Worm (Caenorhabditis elegans) whole organism, L3 larva: ENCODE results near the gene tatn-1.
A peak's percentile ranks its signal among the peaks of the same experiment; 100 is the strongest.

Experiments
- ZK546.5 ChIP-seq: sonication (generic microtip); optimal IDR thresholded peaks from 2 replicates; lab custom pipeline; 2017; ENCODE audit warnings: missing biosample characterization, missing genetic modification characterization
- aly-2 ChIP-seq: fragments of 150-350 bp; optimal IDR thresholded peaks from 2 replicates; lab custom pipeline; 2014; ENCODE audit warnings: missing biosample characterization, missing genetic modification characterization
- ama-1 ChIP-seq: fragments of 150-350 bp; optimal IDR thresholded peaks from 2 replicates; lab custom pipeline; 2018
- ceh-16 ChIP-seq: sonication (generic microtip); optimal IDR thresholded peaks from 2 replicates; lab custom pipeline; 2017; ENCODE audit warnings: missing biosample characterization, missing genetic modification characterization
- ceh-28 ChIP-seq: fragments of 150-350 bp; optimal IDR thresholded peaks from 2 replicates; lab custom pipeline; 2014; ENCODE audit warnings: missing biosample characterization, missing genetic modification reagents, missing genetic modification characterization
- ceh-82 ChIP-seq: fragments of 150-350 bp; optimal IDR thresholded peaks from 2 replicates; lab custom pipeline; 2014; ENCODE audit warnings: missing biosample characterization, missing genetic modification characterization
- ceh-9 ChIP-seq: sonication (generic microtip); optimal IDR thresholded peaks from 2 replicates; lab custom pipeline; 2018; ENCODE audit warnings: missing biosample characterization, missing genetic modification characterization
- daf-12 ChIP-seq: fragments of 150-350 bp; optimal IDR thresholded peaks from 2 replicates; lab custom pipeline; 2014; ENCODE audit warnings: missing biosample characterization, missing genetic modification reagents, missing genetic modification characterization
- egl-27 ChIP-seq: sonication (generic microtip); optimal IDR thresholded peaks from 4 replicates; lab custom pipeline; 2017; ENCODE audit warnings: missing biosample characterization, missing genetic modification reagents, missing genetic modification characterization
- egl-5 ChIP-seq: fragments of 150-350 bp; optimal IDR thresholded peaks from 2 replicates; lab custom pipeline; 2017; ENCODE audit warnings: missing biosample characterization, missing genetic modification reagents, missing genetic modification characterization, inconsistent platforms
- elt-1 ChIP-seq: fragments of 150-350 bp; optimal IDR thresholded peaks from 2 replicates; lab custom pipeline; 2014; ENCODE audit warnings: missing biosample characterization, missing genetic modification characterization
- elt-2 ChIP-seq: sonication (generic microtip); optimal IDR thresholded peaks from 2 replicates; lab custom pipeline; 2016; ENCODE audit warnings: missing genetic modification reagents, mild to moderate bottlenecking, missing genetic modification characterization, missing compliant biosample characterization
- eor-1 ChIP-seq, 2 experiments: fragments of 150-350 bp; optimal IDR thresholded peaks; 2 replicates each; lab custom pipeline; 2014 to 2018; ENCODE audit warnings: missing biosample characterization in 2 of 2, missing genetic modification characterization in 2 of 2
- fkh-10 ChIP-seq: sonication (generic microtip); optimal IDR thresholded peaks from 2 replicates; lab custom pipeline; 2017; ENCODE audit warnings: missing biosample characterization, missing genetic modification reagents, missing genetic modification characterization
- hmg-11 ChIP-seq: sonication (generic microtip); optimal IDR thresholded peaks from 2 replicates; lab custom pipeline; 2016; ENCODE audit warnings: missing genetic modification characterization, missing compliant biosample characterization
- jun-1 ChIP-seq: fragments of 150-350 bp; optimal IDR thresholded peaks from 2 replicates; lab custom pipeline; 2014; ENCODE audit warnings: missing biosample characterization, missing genetic modification reagents, missing genetic modification characterization
- lsy-12 ChIP-seq: sonication (generic microtip); optimal IDR thresholded peaks from 2 replicates; lab custom pipeline; 2016; ENCODE audit warnings: mild to moderate bottlenecking, missing genetic modification characterization, missing compliant biosample characterization
- mml-1 ChIP-seq: fragments of 150-350 bp; sonication (generic microtip); optimal IDR thresholded peaks from 3 replicates; lab custom pipeline; 2014; ENCODE audit warnings: missing biosample characterization, missing genetic modification characterization
- nfya-1 ChIP-seq: sonication (generic microtip); optimal IDR thresholded peaks from 2 replicates; lab custom pipeline; 2017; ENCODE audit warnings: missing genetic modification characterization, mild to moderate bottlenecking, missing compliant biosample characterization, antibody characterized with exemption, moderate library complexity; ENCODE audit not compliant: insufficient read depth
- nhr-11 ChIP-seq: fragments of 150-350 bp; optimal IDR thresholded peaks from 2 replicates; lab custom pipeline; 2014; ENCODE audit warnings: missing biosample characterization, missing genetic modification characterization
- nhr-23 ChIP-seq: fragments of 150-350 bp; optimal IDR thresholded peaks from 2 replicates; lab custom pipeline; 2014; ENCODE audit warnings: missing biosample characterization, missing genetic modification reagents, missing genetic modification characterization
- nhr-237 ChIP-seq: fragments of 150-350 bp; optimal IDR thresholded peaks from 2 replicates; lab custom pipeline; 2014; ENCODE audit warnings: missing biosample characterization, missing genetic modification characterization
- nhr-25 ChIP-seq: sonication (generic microtip); optimal IDR thresholded peaks from 2 replicates; lab custom pipeline; 2017; ENCODE audit warnings: missing biosample characterization, missing genetic modification characterization
- nhr-28 ChIP-seq: fragments of 150-350 bp; optimal IDR thresholded peaks from 2 replicates; lab custom pipeline; 2014; ENCODE audit warnings: missing biosample characterization, missing genetic modification characterization
- nhr-77 ChIP-seq: fragments of 150-350 bp; optimal IDR thresholded peaks from 2 replicates; lab custom pipeline; 2014; ENCODE audit warnings: missing biosample characterization, missing genetic modification characterization
- pha-4 ChIP-seq: fragments of 150-350 bp; optimal IDR thresholded peaks from 2 replicates; lab custom pipeline; 2014; ENCODE audit warnings: missing biosample characterization, missing genetic modification reagents, missing genetic modification characterization
- pqm-1 ChIP-seq: fragments of 150-350 bp; optimal IDR thresholded peaks from 2 replicates; lab custom pipeline; 2017; ENCODE audit warnings: missing biosample characterization, missing genetic modification characterization, inconsistent platforms
- sea-2 ChIP-seq: fragments of 150-350 bp; sonication (generic microtip); optimal IDR thresholded peaks from 4 replicates; lab custom pipeline; 2014; ENCODE audit warnings: missing biosample characterization, missing genetic modification reagents, missing genetic modification characterization
- skn-1 ChIP-seq: fragments of 150-350 bp; optimal IDR thresholded peaks from 2 replicates; lab custom pipeline; 2014; ENCODE audit warnings: missing biosample characterization, missing genetic modification characterization
- snpc-4 ChIP-seq: fragments of 150-350 bp; optimal IDR thresholded peaks from 2 replicates; lab custom pipeline; 2014; ENCODE audit warnings: missing biosample characterization, missing genetic modification characterization
- tbx-2 ChIP-seq: sonication (generic microtip); optimal IDR thresholded peaks from 2 replicates; lab custom pipeline; 2016; ENCODE audit warnings: mild to moderate bottlenecking, missing genetic modification characterization, missing compliant biosample characterization
- unc-39 ChIP-seq: sonication (generic microtip); optimal IDR thresholded peaks from 4 replicates; lab custom pipeline; 2017; ENCODE audit warnings: missing biosample characterization, missing genetic modification characterization
- unc-62 ChIP-seq: fragments of 150-350 bp; sonication (generic microtip); optimal IDR thresholded peaks from 4 replicates; lab custom pipeline; 2014; ENCODE audit warnings: missing biosample characterization, missing genetic modification reagents, missing genetic modification characterization
- zag-1 ChIP-seq: fragments of 150-350 bp; optimal IDR thresholded peaks from 2 replicates; lab custom pipeline; 2014; ENCODE audit warnings: missing biosample characterization, missing genetic modification characterization
- ztf-4 ChIP-seq: fragments of 150-350 bp; optimal IDR thresholded peaks from 2 replicates; lab custom pipeline; 2014; ENCODE audit warnings: missing biosample characterization, missing genetic modification characterization

Gene tatn-1

ce11 chrX:14768989-14769388, 21.8 kb upstream of the tatn-1 start:
- TF ChIP-seq aly-2 (tag; lab: Kevin White, UChicago) (no peak), elt-2 (tag; lab: Kevin White, UChicago) (peak; percentile 78), pqm-1 (tag; lab: Kevin White, UChicago) (peak; percentile 73), jun-1 (tag; lab: Kevin White, UChicago) (peak; percentile 31)

ce11 chrX:14770336-14770735, 20.5 kb upstream of the tatn-1 start:
- TF ChIP-seq pqm-1 (tag; lab: Kevin White, UChicago) (peak; percentile 54), elt-2 (tag; lab: Kevin White, UChicago) (peak; percentile 69), ceh-28 (tag; lab: Kevin White, UChicago) (no peak)

ce11 chrX:14771682-14772081, 19.1 kb upstream of the tatn-1 start, which contains the start of gene Y16B4A.2:
Y16B4A.2 (minus strand) TSS chrX:14771851.
- no peak for TF ChIP-seq egl-27 (tag; lab: Kevin White, UChicago)
- TF ChIP-seq skn-1 (tag; lab: Kevin White, UChicago): no peak
- no peak for TF ChIP-seq egl-5 (tag; lab: Kevin White, UChicago)
- no peak for TF ChIP-seq ama-1
- no peak for TF ChIP-seq unc-39
- TF ChIP-seq nhr-237 (tag; lab: Kevin White, UChicago): no peak
- no peak for TF ChIP-seq nhr-11 (tag; lab: Kevin White, UChicago)
- TF ChIP-seq pqm-1 (tag; lab: Kevin White, UChicago): peak; percentile 51
- no peak for TF ChIP-seq nhr-77 (tag; lab: Kevin White, UChicago)
- TF ChIP-seq mml-1 (tag; lab: Kevin White, UChicago): no peak
- no peak for TF ChIP-seq nhr-28 (tag; lab: Kevin White, UChicago)
- no peak for TF ChIP-seq unc-62 (GFP tag; lab: Kevin White, UChicago)
- TF ChIP-seq elt-2 (tag; lab: Kevin White, UChicago): peak; percentile 53
- TF ChIP-seq ceh-16 (tag; lab: Kevin White, UChicago): no peak
- no peak for TF ChIP-seq ceh-9
- TF ChIP-seq ceh-28 (tag; lab: Kevin White, UChicago): no peak

- TF ChIP-seq ama-1: no peak
- no peak for TF ChIP-seq pqm-1 (tag; lab: Kevin White, UChicago)
- TF ChIP-seq pha-4 (tag; lab: Kevin White, UChicago): no peak
- TF ChIP-seq tbx-2 (tag; lab: Kevin White, UChicago): no peak
- TF ChIP-seq snpc-4 (tag; lab: Kevin White, UChicago): no peak
- no peak for TF ChIP-seq skn-1 (tag; lab: Kevin White, UChicago)
- TF ChIP-seq lsy-12: no peak
- no peak for TF ChIP-seq ztf-4 (tag; lab: Kevin White, UChicago)
- no peak for TF ChIP-seq nhr-28 (tag; lab: Kevin White, UChicago)
- TF ChIP-seq ZK546.5 (tag; lab: Kevin White, UChicago): no peak
- TF ChIP-seq nhr-23 (tag; lab: Kevin White, UChicago): no peak
- no peak for TF ChIP-seq nhr-11 (tag; lab: Kevin White, UChicago)
- TF ChIP-seq zag-1 (tag; lab: Kevin White, UChicago): no peak
- no peak for TF ChIP-seq elt-2 (tag; lab: Kevin White, UChicago)
- TF ChIP-seq eor-1 (tag; optimal IDR thresholded peaks at IDR 0.05; lab: Kevin White, UChicago): no peak
- TF ChIP-seq, all 47 proteins: peak for 0
Measured at ce11 chrX:14773238-14773637, 17.6 kb upstream of the tatn-1 start, which contains the start of gene unc-3. unc-3 (plus strand) TSS chrX:14773538.

ce11 chrX:14775222-14775621, 15.6 kb upstream of the tatn-1 start:
- TF ChIP-seq ceh-9: no peak
- no peak for TF ChIP-seq ceh-82 (tag; lab: Kevin White, UChicago)
- no peak for TF ChIP-seq mml-1 (tag; lab: Kevin White, UChicago)
- no peak for TF ChIP-seq jun-1 (tag; lab: Kevin White, UChicago)
- TF ChIP-seq daf-12 (tag; lab: Kevin White, UChicago): no peak
- TF ChIP-seq elt-1 (tag; lab: Kevin White, UChicago): no peak
- no peak for TF ChIP-seq nhr-23 (tag; lab: Kevin White, UChicago)
- no peak for TF ChIP-seq sea-2 (GFP tag; lab: Kevin White, UChicago)
- no peak for TF ChIP-seq zag-1 (tag; lab: Kevin White, UChicago)
- no peak for TF ChIP-seq nfya-1
- no peak for TF ChIP-seq eor-1 (tag; optimal IDR thresholded peaks at IDR 0.05; lab: Kevin White, UChicago)
- TF ChIP-seq elt-2 (tag; lab: Kevin White, UChicago): no peak
- no peak for TF ChIP-seq lsy-12
- TF ChIP-seq nhr-25: no peak
- TF ChIP-seq fkh-10 (GFP tag; lab: Kevin White, UChicago): no peak
- no peak for TF ChIP-seq hmg-11 (tag; lab: Kevin White, UChicago)
